Fruit fly (Drosophila melanogaster) whole organism, embryonic: ENCODE results near the gene PolA1.

ENCODE experiments used
- Atf-2 ChIP-seq: fragments of 200-800 bp; sonication (Bioruptor generic); optimal IDR thresholded peaks from 2 replicates; lab custom pipeline; 2016; ENCODE audit warnings: missing biosample characterization, missing genetic modification characterization
- C15 ChIP-seq: fragments of 200-800 bp; sonication (Bioruptor generic); IDR thresholded peaks from 3 replicates; pipeline ENCODE4 v1.3.6; 2022; ENCODE audit warnings: missing biosample characterization, missing genetic modification characterization
- CG10274 ChIP-seq: fragments of 200-800 bp; sonication (Bioruptor generic); optimal IDR thresholded peaks from 3 replicates; lab custom pipeline; 2017; ENCODE audit warnings: missing biosample characterization, mild to moderate bottlenecking, missing genetic modification characterization
- CG11085 ChIP-seq: fragments of 200-800 bp; sonication (Bioruptor generic); IDR thresholded peaks from 2 replicates; pipeline ENCODE4 v1.3.6; 2022; ENCODE audit warnings: missing biosample characterization, missing genetic modification characterization
- CG11723 ChIP-seq: fragments of 200-800 bp; sonication (Bioruptor generic); optimal IDR thresholded peaks from 2 replicates; lab custom pipeline; 2017; ENCODE audit warnings: missing biosample characterization, mild to moderate bottlenecking, missing genetic modification characterization
- CG12769 ChIP-seq: fragments of 200-800 bp; sonication (Bioruptor generic); optimal IDR thresholded peaks from 2 replicates; lab custom pipeline; 2019; ENCODE audit warnings: missing biosample characterization, mild to moderate bottlenecking, missing genetic modification characterization, moderate library complexity
- CG13894 ChIP-seq: fragments of 200-800 bp; sonication (Bioruptor generic); optimal IDR thresholded peaks from 3 replicates; lab custom pipeline; 2018; ENCODE audit warnings: missing biosample characterization, mild to moderate bottlenecking, missing genetic modification characterization, moderate library complexity
- CG14441 ChIP-seq: fragments of 200-800 bp; sonication (Bioruptor generic); IDR thresholded peaks from 2 replicates; pipeline ENCODE4 v1.3.6; 2022; ENCODE audit warnings: missing biosample characterization, missing genetic modification characterization
- CG15269 ChIP-seq: fragments of 200-800 bp; sonication (Bioruptor generic); optimal IDR thresholded peaks from 2 replicates; lab custom pipeline; 2018; ENCODE audit warnings: missing biosample characterization, mild to moderate bottlenecking, missing genetic modification characterization, moderate library complexity
- CG1529 ChIP-seq: fragments of 200-800 bp; sonication (Bioruptor generic); optimal IDR thresholded peaks from 3 replicates; lab custom pipeline; 2018; ENCODE audit warnings: missing biosample characterization, missing genetic modification characterization
- CG15479 ChIP-seq: fragments of 200-800 bp; sonication (Bioruptor generic); optimal IDR thresholded peaks from 3 replicates; lab custom pipeline; 2019; ENCODE audit warnings: missing biosample characterization, mild to moderate bottlenecking, missing genetic modification characterization, moderate library complexity
- CG1603 ChIP-seq: fragments of 200-800 bp; sonication (Bioruptor generic); optimal IDR thresholded peaks from 2 replicates; lab custom pipeline; 2019; ENCODE audit warnings: missing biosample characterization, mild to moderate bottlenecking, missing genetic modification characterization, moderate library complexity
- CG17361 ChIP-seq: fragments of 200-800 bp; sonication (Bioruptor generic); IDR thresholded peaks from 3 replicates; pipeline ENCODE4 v1.3.6; 2022; ENCODE audit warnings: missing biosample characterization, missing genetic modification characterization
- CG18011 ChIP-seq: fragments of 200-800 bp; sonication (Bioruptor generic); optimal IDR thresholded peaks from 2 replicates; lab custom pipeline; 2017; ENCODE audit warnings: missing biosample characterization, missing genetic modification characterization, mild to moderate bottlenecking, moderate library complexity, missing genotype
- CG4360 ChIP-seq: fragments of 200-800 bp; sonication (Bioruptor generic); IDR thresholded peaks from 2 replicates; pipeline ENCODE4 v1.3.6; 2022; ENCODE audit warnings: missing biosample characterization, missing genetic modification characterization
- CG6254 ChIP-seq: fragments of 200-800 bp; sonication (Bioruptor generic); optimal IDR thresholded peaks from 3 replicates; lab custom pipeline; 2017; ENCODE audit warnings: mild to moderate bottlenecking, missing biosample characterization, missing genetic modification reagents, missing genetic modification characterization
- CG6272 ChIP-seq: fragments of 200-800 bp; sonication (Bioruptor generic); IDR thresholded peaks from 2 replicates; pipeline ENCODE4 v1.3.6; 2022; ENCODE audit warnings: missing biosample characterization, missing genetic modification characterization
- CG7271 ChIP-seq: fragments of 200-800 bp; sonication (Bioruptor generic); optimal IDR thresholded peaks from 2 replicates; lab custom pipeline; 2018; ENCODE audit warnings: missing biosample characterization, mild to moderate bottlenecking, missing genetic modification characterization, moderate library complexity
- CG7928 ChIP-seq: fragments of 200-800 bp; sonication (Bioruptor generic); optimal IDR thresholded peaks from 2 replicates; lab custom pipeline; 2017; ENCODE audit warnings: missing biosample characterization, mild to moderate bottlenecking, missing genetic modification characterization
- CG8290 ChIP-seq, 3 experiments: fragments of 200-800 bp; sonication (Bioruptor generic); optimal IDR thresholded peaks; 2 replicates each; lab custom pipeline; 2016 to 2019; ENCODE audit warnings: missing biosample characterization in 3 of 3, missing genetic modification characterization in 3 of 3, mild to moderate bottlenecking in 2 of 3, moderate library complexity in 1 of 3
- CG8478 ChIP-seq: fragments of >200 bp; optimal IDR thresholded peaks from 2 replicates; lab custom pipeline; 2018
- CG8924 ChIP-seq: fragments of 200-800 bp; optimal IDR thresholded peaks from 3 replicates; lab custom pipeline; 2019; ENCODE audit warnings: missing biosample characterization, mild to moderate bottlenecking, missing genetic modification characterization, moderate library complexity
- CG9797 ChIP-seq: fragments of 200-800 bp; sonication (Bioruptor generic); optimal IDR thresholded peaks from 3 replicates; lab custom pipeline; 2018; ENCODE audit warnings: missing biosample characterization, mild to moderate bottlenecking, missing genetic modification characterization
- CG9817 ChIP-seq: fragments of 200-800 bp; sonication (Bioruptor generic); optimal IDR thresholded peaks from 2 replicates; lab custom pipeline; 2018; ENCODE audit warnings: missing biosample characterization, mild to moderate bottlenecking, missing genetic modification characterization, moderate library complexity
- Camta ChIP-seq: fragments of 200-800 bp; sonication (Bioruptor generic); optimal IDR thresholded peaks from 2 replicates; lab custom pipeline; 2016; ENCODE audit warnings: missing biosample characterization, missing genetic modification characterization
- D19A ChIP-seq: fragments of 200-800 bp; optimal IDR thresholded peaks from 3 replicates; lab custom pipeline; 2019; ENCODE audit warnings: missing biosample characterization, mild to moderate bottlenecking, missing genetic modification characterization, moderate library complexity
- Elba2 ChIP-seq: fragments of 200-800 bp; sonication (Bioruptor generic); optimal IDR thresholded peaks from 3 replicates; lab custom pipeline; 2016; ENCODE audit warnings: missing biosample characterization, missing genetic modification characterization
- Ets65A ChIP-seq: fragments of 200-800 bp; sonication (Bioruptor generic); peaks from one replicate; lab custom pipeline; 2016; ENCODE audit warnings: missing biosample characterization, missing genetic modification characterization
- Fer2 ChIP-seq: fragments of 200-800 bp; sonication (Bioruptor generic); optimal IDR thresholded peaks from 2 replicates; lab custom pipeline; 2018; ENCODE audit warnings: missing biosample characterization, mild to moderate bottlenecking, missing genetic modification characterization, moderate library complexity
- Hey ChIP-seq: fragments of 200-800 bp; sonication (Bioruptor generic); optimal IDR thresholded peaks from 3 replicates; lab custom pipeline; 2018; ENCODE audit warnings: missing biosample characterization, mild to moderate bottlenecking, missing genetic modification characterization
- HmgD ChIP-seq: fragments of 200-800 bp; sonication (Bioruptor generic); optimal IDR thresholded peaks from 3 replicates; lab custom pipeline; 2016; ENCODE audit warnings: missing biosample characterization, missing genetic modification characterization
- MTF-1 ChIP-seq: fragments of 200-800 bp; sonication (Bioruptor generic); optimal IDR thresholded peaks from 2 replicates; lab custom pipeline; 2018; ENCODE audit warnings: missing biosample characterization, mild to moderate bottlenecking, missing genetic modification characterization, borderline replicate concordance
- Med ChIP-seq: fragments of 200-800 bp; sonication (Bioruptor generic); peaks from one replicate; lab custom pipeline; 2016; ENCODE audit warnings: missing biosample characterization, missing genetic modification characterization, mild to moderate bottlenecking, inconsistent platforms, moderate library complexity
- Neu2 ChIP-seq: fragments of 200-800 bp; sonication (Bioruptor generic); optimal IDR thresholded peaks from 3 replicates; lab custom pipeline; 2016; ENCODE audit warnings: missing biosample characterization, missing genetic modification characterization, borderline replicate concordance
- Optix ChIP-seq: fragments of 200-800 bp; sonication (Bioruptor generic); IDR thresholded peaks from 3 replicates; pipeline ENCODE4 v1.3.6; 2022; ENCODE audit warnings: missing biosample characterization, missing genetic modification characterization
- Poxn ChIP-seq: fragments of 200-800 bp; sonication (Bioruptor generic); IDR thresholded peaks from 2 replicates; pipeline ENCODE4 v1.3.6; 2022; ENCODE audit warnings: missing biosample characterization, missing genetic modification characterization
- Six4 ChIP-seq: fragments of 200-800 bp; sonication (Bioruptor generic); optimal IDR thresholded peaks from 2 replicates; lab custom pipeline; 2016; ENCODE audit warnings: missing biosample characterization, missing genetic modification characterization
- Stat92E ChIP-seq, 3 experiments: fragments of >200 bp in 2 of 3; fragments of 200-800 bp in 1 of 3; sonication (Bioruptor generic) in 1 of 3; optimal IDR thresholded peaks; 2 replicates each; lab custom pipeline; 2017 to 2019; ENCODE audit warnings: missing biosample characterization in 3 of 3, missing genetic modification characterization in 3 of 3, mild to moderate bottlenecking in 1 of 3, moderate library complexity in 1 of 3
- bigmax ChIP-seq: fragments of 200-800 bp; sonication (Bioruptor generic); optimal IDR thresholded peaks from 2 replicates; lab custom pipeline; 2018; ENCODE audit warnings: missing biosample characterization, mild to moderate bottlenecking, missing genetic modification characterization
- exex ChIP-seq: fragments of 200-800 bp; sonication (Bioruptor generic); optimal IDR thresholded peaks from 4 replicates; lab custom pipeline; 2018; ENCODE audit warnings: missing biosample characterization, mild to moderate bottlenecking, missing genetic modification characterization, moderate library complexity
- ftz-f1 ChIP-seq: fragments of 200-800 bp; sonication (Bioruptor generic); optimal IDR thresholded peaks from 2 replicates; lab custom pipeline; 2016; ENCODE audit warnings: missing biosample characterization, missing genetic modification characterization
- gsb-n ChIP-seq: fragments of 200-800 bp; sonication (Bioruptor generic); optimal IDR thresholded peaks from 3 replicates; lab custom pipeline; 2018; ENCODE audit warnings: missing biosample characterization, mild to moderate bottlenecking, missing genetic modification characterization
- insv ChIP-seq, 2 experiments: fragments of 200-800 bp; sonication (Bioruptor generic); optimal IDR thresholded peaks; 3 replicates each; lab custom pipeline; 2016 to 2018; ENCODE audit warnings: missing biosample characterization in 2 of 2, missing genetic modification characterization in 2 of 2
- luna ChIP-seq: fragments of 200-800 bp; sonication (Bioruptor generic); optimal IDR thresholded peaks from 2 replicates; lab custom pipeline; 2016; ENCODE audit warnings: missing biosample characterization, missing genetic modification characterization
- pita ChIP-seq: fragments of 200-800 bp; sonication (Bioruptor generic); optimal IDR thresholded peaks from 2 replicates; lab custom pipeline; 2017; ENCODE audit warnings: missing biosample characterization, mild to moderate bottlenecking, missing genetic modification characterization
- ranshi ChIP-seq: fragments of 200-800 bp; sonication (Bioruptor generic); IDR thresholded peaks from 2 replicates; pipeline ENCODE4 v1.3.6; 2022; ENCODE audit warnings: missing biosample characterization, missing genetic modification characterization
- so ChIP-seq: fragments of 200-800 bp; sonication (Bioruptor generic); IDR thresholded peaks from 3 replicates; pipeline ENCODE4 v1.3.6; 2022; ENCODE audit warnings: missing biosample characterization, missing genetic modification characterization
- trem ChIP-seq: fragments of 200-800 bp; optimal IDR thresholded peaks from 3 replicates; lab custom pipeline; 2019; ENCODE audit warnings: missing biosample characterization, mild to moderate bottlenecking, missing genetic modification characterization, moderate library complexity
- wdn ChIP-seq: fragments of 200-800 bp; sonication (Bioruptor generic); IDR thresholded peaks from 2 replicates; pipeline ENCODE4 v1.3.6; 2022; ENCODE audit warnings: missing biosample characterization, missing genetic modification characterization
- wek ChIP-seq: fragments of 200-800 bp; sonication (Bioruptor generic); optimal IDR thresholded peaks from 3 replicates; lab custom pipeline; 2018; ENCODE audit warnings: missing biosample characterization, mild to moderate bottlenecking, missing genetic modification characterization, moderate library complexity

PolA1 gene

dm6 chr3R:21619117-21619650 is 52.4 kb downstream of the PolA1 start, which contains the start of gene InR (continued):
- TF ChIP-seq D19A, result peak; percentile 49
- no peak for TF ChIP-seq so
- TF ChIP-seq exex, result peak; percentile 30
- peak; percentile 97 for TF ChIP-seq Med (GFP tag; lab: Kevin White, UChicago)
- peak in 1 of 2 experiments; percentile 73 for TF ChIP-seq insv (GFP tag; optimal IDR thresholded peaks at IDR 0.05; lab: Kevin White, UChicago)
- peak in 1 of 3 experiments; percentile 90 for TF ChIP-seq Stat92E (GFP tag; optimal IDR thresholded peaks at IDR 0.05; lab: Kevin White, UChicago)
- TF ChIP-seq CG17361 (GFP tag; lab: Robert Waterston, UW), result no peak
- TF ChIP-seq CG13894, result peak; percentile 78
- peak; percentile 45 for TF ChIP-seq CG18011 (GFP tag; lab: Kevin White, UChicago)
- TF ChIP-seq CG11723 (GFP tag; lab: Kevin White, UChicago), result peak; percentile 31
- peak; percentile 63 for TF ChIP-seq CG8290 (GFP tag; optimal IDR thresholded peaks at IDR 0.05; lab: Kevin White, UChicago)
- TF ChIP-seq CG8290 (tag; optimal IDR thresholded peaks at IDR 0.05; lab: Kevin White, UChicago), result peak; percentile 1 to 95
- TF ChIP-seq CG12769 (tag; lab: Kevin White, UChicago), result peak; percentile 83
- no peak for TF ChIP-seq CG11085 (GFP tag; lab: Robert Waterston, UW)
- peak; percentile 58 for TF ChIP-seq CG15269 (tag; lab: Kevin White, UChicago)
- peak; percentile 65 for TF ChIP-seq luna (GFP tag; lab: Kevin White, UChicago)
- no peak for TF ChIP-seq CG1529 (GFP tag; lab: Kevin White, UChicago)
- peak; percentile 88 for TF ChIP-seq ftz-f1
- TF ChIP-seq Fer2 (tag; lab: Kevin White, UChicago), result no peak
- no peak for TF ChIP-seq Poxn (GFP tag; lab: Robert Waterston, UW)
- peak; percentile 98 for TF ChIP-seq Ets65A (GFP tag; lab: Kevin White, UChicago)
- TF ChIP-seq wdn (GFP tag; lab: Robert Waterston, UW), result no peak
- TF ChIP-seq gsb-n, result no peak
- TF ChIP-seq CG10274 (GFP tag; lab: Kevin White, UChicago), result peak; percentile 24
- no peak for TF ChIP-seq Elba2 (GFP tag; lab: Kevin White, UChicago)
- TF ChIP-seq CG7271 (tag; lab: Kevin White, UChicago), result no peak
- peak; percentile 84 for TF ChIP-seq HmgD
- TF ChIP-seq trem (tag; lab: Kevin White, UChicago), result no peak
- TF ChIP-seq CG6272 (GFP tag; lab: Robert Waterston, UW), result 0 out of 2 replicates have a peak, but pooled peaks have one; percentile 26
- TF ChIP-seq CG8924 (tag; lab: Kevin White, UChicago), result peak; percentile 41
- TF ChIP-seq wek (GFP tag; lab: Kevin White, UChicago), result peak; percentile 77
- TF ChIP-seq CG1603 (tag; lab: Kevin White, UChicago), result peak; percentile 77
- no peak for TF ChIP-seq CG14441
- peak; percentile 3 for TF ChIP-seq CG15479 (GFP tag; lab: Kevin White, UChicago)
- TF ChIP-seq C15 (GFP tag; lab: Robert Waterston, UW), result no peak
- TF ChIP-seq CG9817 (tag; lab: Kevin White, UChicago), result peak; percentile 81
- peak; percentile 56 for TF ChIP-seq bigmax
- TF ChIP-seq CG7928, result peak; percentile 16
- no peak for TF ChIP-seq Neu2 (GFP tag; lab: Kevin White, UChicago)
- TF ChIP-seq CG6254, result no peak
- TF ChIP-seq Hey (tag; lab: Kevin White, UChicago), result peak; percentile 64
- peak; percentile 75 for TF ChIP-seq Atf-2
- no peak for TF ChIP-seq CG8478 (lab: Kevin White, UChicago)
- peak; percentile 63 for TF ChIP-seq MTF-1 (GFP tag; lab: Kevin White, UChicago)
- peak; percentile 65 for TF ChIP-seq pita (GFP tag; lab: Kevin White, UChicago)
- peak; percentile 10 for TF ChIP-seq CG9797
- TF ChIP-seq Six4 (GFP tag; lab: Kevin White, UChicago), result peak; percentile 56
- TF ChIP-seq ranshi (GFP tag; lab: Robert Waterston, UW), result no peak
- no peak for TF ChIP-seq Optix (GFP tag; lab: Robert Waterston, UW)
- peak; percentile 62 for TF ChIP-seq Camta (GFP tag; lab: Kevin White, UChicago)
- TF ChIP-seq CG4360, result no peak
